Worm (Caenorhabditis elegans) whole organism, early embryonic: ENCODE measurements around the gene ZK899.1.

Experiments
- F13C5.2 ChIP-seq: sonication (generic microtip); optimal IDR thresholded peaks from 2 replicates; lab custom pipeline; 2017; ENCODE audit warnings: mild to moderate bottlenecking, missing genetic modification characterization, inconsistent platforms, missing compliant biosample characterization
- ama-1 ChIP-seq: fragments of 150-350 bp; optimal IDR thresholded peaks from 2 replicates; lab custom pipeline; 2014
- ceh-13 ChIP-seq: fragments of 200-800 bp; sonication (Bioruptor generic); optimal IDR thresholded peaks from 2 replicates; lab custom pipeline; 2018; ENCODE audit warnings: mild to moderate bottlenecking, missing genetic modification characterization, missing compliant biosample characterization
- ets-7 ChIP-seq: sonication (generic microtip); optimal IDR thresholded peaks from 2 replicates; lab custom pipeline; 2016; ENCODE audit warnings: missing genotype, missing genetic modification characterization, missing compliant biosample characterization
- hmg-4 ChIP-seq: fragments of 200-800 bp; sonication (Bioruptor generic); optimal IDR thresholded peaks from 2 replicates; lab custom pipeline; 2018; ENCODE audit warnings: mild to moderate bottlenecking, missing genetic modification characterization, missing compliant biosample characterization
- hnd-1 ChIP-seq: sonication (generic microtip); optimal IDR thresholded peaks from 2 replicates; lab custom pipeline; 2016; ENCODE audit warnings: missing genetic modification characterization, missing compliant biosample characterization
- sea-1 ChIP-seq: fragments of 200-800 bp; sonication (Bioruptor generic); conservative IDR thresholded peaks from 2 replicates; pipeline ENCODE4 v1.3.6; 2022; ENCODE audit warnings: missing genetic modification characterization, missing compliant biosample characterization
- tra-4 ChIP-seq: sonication (generic microtip); optimal IDR thresholded peaks from 2 replicates; lab custom pipeline; 2017; ENCODE audit warnings: missing genetic modification characterization, missing compliant biosample characterization

- no peak for TF ChIP-seq ceh-13 (GFP tag; lab: Kevin White, UChicago)
- peak; percentile 28 for TF ChIP-seq hmg-4 (GFP tag; lab: Kevin White, UChicago)
- peak; percentile 7 for TF ChIP-seq F13C5.2
- no peak for TF ChIP-seq ama-1 (lab: Kevin White, UChicago)
- no peak for TF ChIP-seq sea-1 (GFP tag; lab: Robert Waterston, UW)
- TF ChIP-seq hnd-1: no peak
- TF ChIP-seq tra-4 (tag; lab: Kevin White, UChicago): no peak
- no peak for TF ChIP-seq ets-7 (tag; lab: Kevin White, UChicago)
These were observed 15.4 kb upstream of the ZK899.1 start, which contains the start of gene B0272.3 for ce11 chrX:9431002-9431482.
